Worm (Caenorhabditis elegans) whole organism, young adult: ENCODE measurements around the gene ecps-1.

ENCODE experiments used
- B0261.1 ChIP-seq: sonication (generic microtip); optimal IDR thresholded peaks from 2 replicates; lab custom pipeline; 2016; ENCODE audit warnings: mild to moderate bottlenecking, missing genetic modification characterization, moderate library complexity, missing compliant biosample characterization
- C06A6.2 ChIP-seq: fragments of 200-800 bp; sonication (Bioruptor generic); conservative IDR thresholded peaks from 2 replicates; pipeline ENCODE4 v1.3.6; 2022; ENCODE audit warnings: missing genetic modification characterization, missing compliant biosample characterization
- F22D6.2 ChIP-seq: sonication (generic microtip); optimal IDR thresholded peaks from 2 replicates; lab custom pipeline; 2016; ENCODE audit warnings: mild to moderate bottlenecking, missing genetic modification characterization, missing compliant biosample characterization
- F23B12.7 ChIP-seq: sonication (generic microtip); optimal IDR thresholded peaks from 2 replicates; lab custom pipeline; 2017; ENCODE audit warnings: missing genetic modification characterization, mild to moderate bottlenecking, missing compliant biosample characterization, antibody characterized with exemption, moderate library complexity; ENCODE audit not compliant: insufficient read depth
- F33H1.4 ChIP-seq: fragments of 200-800 bp; sonication (Bioruptor generic); IDR thresholded peaks from 2 replicates; pipeline ENCODE4 v1.3.6; 2022; ENCODE audit warnings: missing genetic modification reagents, missing genetic modification characterization, missing compliant biosample characterization
- T07F8.4 ChIP-seq: sonication (generic microtip); optimal IDR thresholded peaks from 2 replicates; lab custom pipeline; 2016; ENCODE audit warnings: mild to moderate bottlenecking, missing genetic modification characterization, moderate library complexity, missing compliant biosample characterization
- Y53G8AR.9 ChIP-seq: fragments of 200-800 bp; sonication (Bioruptor generic); conservative IDR thresholded peaks from 2 replicates; pipeline ENCODE4 v1.3.6; 2022; ENCODE audit warnings: missing genetic modification reagents, missing genetic modification characterization, missing compliant biosample characterization
- Y67H2A.10 ChIP-seq: fragments of 200-800 bp; sonication (Bioruptor generic); conservative IDR thresholded peaks from 2 replicates; pipeline ENCODE4 v1.3.6; 2022; ENCODE audit warnings: missing genetic modification reagents, missing genetic modification characterization, missing compliant biosample characterization
- Y79H2A.3 ChIP-seq: fragments of 200-800 bp; sonication (Bioruptor generic); conservative IDR thresholded peaks from 2 replicates; pipeline ENCODE4 v1.3.6; 2022; ENCODE audit warnings: missing genetic modification reagents, missing genetic modification characterization, missing compliant biosample characterization
- Y95B8A.8 ChIP-seq: fragments of 200-800 bp; sonication (Bioruptor generic); IDR thresholded peaks from 2 replicates; pipeline ENCODE4 v1.3.6; 2022; ENCODE audit warnings: missing genetic modification reagents, missing genetic modification characterization, missing compliant biosample characterization
- akir-1 ChIP-seq: fragments of 200-800 bp; sonication (Bioruptor generic); optimal IDR thresholded peaks from 2 replicates; lab custom pipeline; 2018; ENCODE audit warnings: mild to moderate bottlenecking, missing genetic modification characterization, moderate library complexity, missing compliant biosample characterization
- aptf-2 ChIP-seq: fragments of 200-800 bp; sonication (Bioruptor generic); conservative IDR thresholded peaks from 2 replicates; pipeline ENCODE4 v1.3.6; 2022; ENCODE audit warnings: missing genetic modification reagents, missing genetic modification characterization, missing compliant biosample characterization
- atf-7 ChIP-seq: sonication (generic microtip); optimal IDR thresholded peaks from 2 replicates; lab custom pipeline; 2017; ENCODE audit warnings: mild to moderate bottlenecking, missing genetic modification characterization, missing compliant biosample characterization
- ccch-3 ChIP-seq: fragments of 200-800 bp; sonication (Bioruptor generic); optimal IDR thresholded peaks from 2 replicates; lab custom pipeline; 2018; ENCODE audit warnings: mild to moderate bottlenecking, missing genetic modification characterization, missing compliant biosample characterization
- cebp-1 ChIP-seq, 2 experiments: fragments of 200-800 bp in 1 of 2; sonication (Bioruptor generic) in 1 of 2; sonication (generic microtip) in 1 of 2; IDR thresholded peaks in 1 of 2; optimal IDR thresholded peaks in 1 of 2; 2 replicates each; pipeline versions ENCODE4 v1.3.6 to Lab custom; 2017 to 2022; ENCODE audit warnings: missing compliant biosample characterization in 2 of 2, missing genetic modification characterization in 2 of 2, mild to moderate bottlenecking in 1 of 2, missing genetic modification reagents in 1 of 2, moderate library complexity in 1 of 2
- ceh-27 ChIP-seq: fragments of 200-800 bp; sonication (Bioruptor generic); optimal IDR thresholded peaks from 2 replicates; lab custom pipeline; 2018; ENCODE audit warnings: mild to moderate bottlenecking, missing genetic modification characterization, moderate library complexity, missing compliant biosample characterization
- ceh-58 ChIP-seq: fragments of 200-800 bp; sonication (Bioruptor generic); IDR thresholded peaks from 2 replicates; pipeline ENCODE4 v1.3.6; 2022; ENCODE audit warnings: missing genetic modification characterization, missing compliant biosample characterization
- dpff-1 ChIP-seq: sonication (generic microtip); optimal IDR thresholded peaks from 2 replicates; lab custom pipeline; 2017; ENCODE audit warnings: mild to moderate bottlenecking, missing genetic modification characterization, missing compliant biosample characterization
- efl-1 ChIP-seq: fragments of 150-350 bp; optimal IDR thresholded peaks from 2 replicates; lab custom pipeline; 2014; ENCODE audit warnings: missing biosample characterization, missing genetic modification reagents, missing genetic modification characterization
- ekl-4 ChIP-seq: fragments of 200-800 bp; sonication (Bioruptor generic); IDR thresholded peaks from 2 replicates; pipeline ENCODE4 v1.3.6; 2022; ENCODE audit warnings: missing genetic modification reagents, missing genetic modification characterization, missing compliant biosample characterization
- hmg-1.2 ChIP-seq: fragments of 200-800 bp; sonication (Bioruptor generic); IDR thresholded peaks from 2 replicates; pipeline ENCODE4 v1.3.6; 2022; ENCODE audit warnings: missing genetic modification reagents, missing genetic modification characterization, missing compliant biosample characterization
- hmg-20 ChIP-seq: fragments of 200-800 bp; sonication (Bioruptor generic); IDR thresholded peaks from 2 replicates; pipeline ENCODE4 v1.3.6; 2022; ENCODE audit warnings: missing genetic modification reagents, missing genetic modification characterization, missing compliant biosample characterization
- let-607 ChIP-seq, 2 experiments: fragments of 200-800 bp in 1 of 2; sonication (Bioruptor generic) in 1 of 2; sonication (generic microtip) in 1 of 2; optimal IDR thresholded peaks; 2 replicates each; lab custom pipeline; 2016 to 2018; ENCODE audit warnings: mild to moderate bottlenecking in 2 of 2, missing compliant biosample characterization in 2 of 2, missing genetic modification characterization in 2 of 2, moderate library complexity in 2 of 2, missing genotype in 1 of 2
- lin-40 ChIP-seq: sonication (generic microtip); optimal IDR thresholded peaks from 2 replicates; lab custom pipeline; 2016; ENCODE audit warnings: missing genetic modification characterization, mild to moderate bottlenecking, missing compliant biosample characterization, missing genotype, missing genetic modification reagents
- lin-54 ChIP-seq: fragments of 200-800 bp; sonication (Bioruptor generic); optimal IDR thresholded peaks from 2 replicates; lab custom pipeline; 2018; ENCODE audit warnings: mild to moderate bottlenecking, missing genetic modification characterization, missing compliant biosample characterization
- lir-1 ChIP-seq: fragments of 200-800 bp; sonication (Bioruptor generic); conservative IDR thresholded peaks from 2 replicates; pipeline ENCODE4 v1.3.6; 2022; ENCODE audit warnings: missing genetic modification reagents, missing genetic modification characterization, missing compliant biosample characterization
- lsl-1 ChIP-seq: fragments of 200-800 bp; sonication (Bioruptor generic); optimal IDR thresholded peaks from 2 replicates; lab custom pipeline; 2018; ENCODE audit warnings: mild to moderate bottlenecking, missing genetic modification characterization, moderate library complexity, missing compliant biosample characterization
- lsy-27 ChIP-seq: sonication (generic microtip); optimal IDR thresholded peaks from 2 replicates; lab custom pipeline; 2017; ENCODE audit warnings: missing genetic modification characterization, mild to moderate bottlenecking, missing compliant biosample characterization, antibody characterized with exemption, missing genotype, borderline replicate concordance; ENCODE audit not compliant: insufficient read depth
- mcd-1 ChIP-seq: fragments of 200-800 bp; sonication (Bioruptor generic); IDR thresholded peaks from 2 replicates; pipeline ENCODE4 v1.3.6; 2022; ENCODE audit warnings: missing genetic modification reagents, missing genetic modification characterization, missing compliant biosample characterization
- mel-28 ChIP-seq: sonication (generic microtip); optimal IDR thresholded peaks from 2 replicates; lab custom pipeline; 2016; ENCODE audit warnings: borderline replicate concordance, mild to moderate bottlenecking, missing genetic modification characterization, missing compliant biosample characterization
- mxl-1 ChIP-seq: sonication (generic microtip); optimal IDR thresholded peaks from 2 replicates; lab custom pipeline; 2016; ENCODE audit warnings: missing genetic modification characterization, missing compliant biosample characterization
- nhr-27 ChIP-seq: fragments of 200-800 bp; sonication (Bioruptor generic); optimal IDR thresholded peaks from 2 replicates; lab custom pipeline; 2018; ENCODE audit warnings: mild to moderate bottlenecking, missing genetic modification characterization, moderate library complexity, missing compliant biosample characterization
- pbrm-1 ChIP-seq: fragments of 200-800 bp; sonication (Bioruptor generic); IDR thresholded peaks from 2 replicates; pipeline ENCODE4 v1.3.6; 2022; ENCODE audit warnings: missing genetic modification reagents, missing genetic modification characterization, missing compliant biosample characterization
- rpc-1 ChIP-seq, 2 experiments: fragments of 150-350 bp in 1 of 2; sonication (generic microtip) in 1 of 2; optimal IDR thresholded peaks; 2 replicates each; lab custom pipeline; 2014 to 2018; ENCODE audit warnings: missing biosample characterization in 1 of 2, missing genetic modification characterization in 1 of 2, missing genetic modification reagents in 1 of 2, missing genotype in 1 of 2
- sea-2 ChIP-seq: fragments of 200-800 bp; sonication (Bioruptor generic); IDR thresholded peaks from 2 replicates; pipeline ENCODE4 v1.3.6; 2022; ENCODE audit warnings: missing genetic modification characterization, missing compliant biosample characterization
- snpc-1.1 ChIP-seq: sonication (generic microtip); optimal IDR thresholded peaks from 2 replicates; lab custom pipeline; 2017; ENCODE audit warnings: missing genetic modification characterization, mild to moderate bottlenecking, missing compliant biosample characterization, antibody characterized with exemption, moderate library complexity, missing genotype, missing genetic modification reagents; ENCODE audit not compliant: insufficient read depth
- snpc-3.4 ChIP-seq: sonication (generic microtip); optimal IDR thresholded peaks from 2 replicates; lab custom pipeline; 2017; ENCODE audit warnings: missing genetic modification characterization, mild to moderate bottlenecking, missing compliant biosample characterization, antibody characterized with exemption, moderate library complexity, missing genotype, missing genetic modification reagents
- snpc-4 ChIP-seq, 5 experiments: fragments of 150-350 bp in 1 of 5; sonication (generic microtip) in 4 of 5; optimal IDR thresholded peaks; 2 replicates each; lab custom pipeline; 2014 to 2018; ENCODE audit warnings: missing genetic modification characterization in 5 of 5, missing biosample characterization in 3 of 5, antibody characterized with exemption in 2 of 5, mild to moderate bottlenecking in 2 of 5, missing compliant biosample characterization in 2 of 5, missing genotype in 2 of 5, moderate library complexity in 2 of 5, missing genetic modification reagents in 1 of 5
- sptf-2 ChIP-seq: fragments of 200-800 bp; sonication (Bioruptor generic); optimal IDR thresholded peaks from 2 replicates; lab custom pipeline; 2018; ENCODE audit warnings: mild to moderate bottlenecking, missing genetic modification characterization, missing compliant biosample characterization
- tbp1 ChIP-seq: fragments of 200-800 bp; sonication (Bioruptor generic); optimal IDR thresholded peaks from 2 replicates; lab custom pipeline; 2018; ENCODE audit warnings: mild to moderate bottlenecking, missing genetic modification characterization, missing compliant biosample characterization
- unc-130 ChIP-seq: sonication (generic microtip); optimal IDR thresholded peaks from 2 replicates; lab custom pipeline; 2016; ENCODE audit warnings: missing genetic modification reagents, missing genetic modification characterization, missing compliant biosample characterization
- ztf-22 ChIP-seq: fragments of 200-800 bp; sonication (Bioruptor generic); optimal IDR thresholded peaks from 2 replicates; lab custom pipeline; 2018; ENCODE audit warnings: mild to moderate bottlenecking, missing genetic modification characterization, moderate library complexity, missing compliant biosample characterization
- ztf-3 ChIP-seq: fragments of 200-800 bp; sonication (Bioruptor generic); optimal IDR thresholded peaks from 2 replicates; lab custom pipeline; 2018; ENCODE audit warnings: mild to moderate bottlenecking, missing genetic modification characterization, missing compliant biosample characterization

Gene ecps-1

ce11 chrIII:10460427-10461163, at the start of gene ecps-1 (continued):
- TF ChIP-seq lin-40 (tag; lab: Kevin White, UChicago) (peak; percentile 65), lsl-1 (GFP tag; lab: Kevin White, UChicago) (peak; percentile 79), snpc-4 (GFP tag; optimal IDR thresholded peaks at IDR 0.05; lab: Kevin White, UChicago) (peak; percentile 76), snpc-4 (tag; optimal IDR thresholded peaks at IDR 0.05; lab: Kevin White, UChicago) (peak; percentile 44 to 76 (median 54)), ceh-27 (GFP tag; lab: Kevin White, UChicago) (peak; percentile 91), snpc-3.4 (tag; lab: Kevin White, UChicago) (peak; percentile 91), dpff-1 (tag; lab: Kevin White, UChicago) (no peak), B0261.1 (tag; lab: Kevin White, UChicago) (no peak), mcd-1 (peak; percentile 98), ceh-58 (GFP tag; lab: Robert Waterston, UW) (no peak), akir-1 (GFP tag; lab: Kevin White, UChicago) (no peak), ztf-3 (no peak), hmg-1.2 (peak; percentile 82), aptf-2 (peak; percentile 74; the same call in 1 of the 2 replicates), lin-54 (GFP tag; lab: Kevin White, UChicago) (peak; percentile 88), nhr-27 (no peak), let-607 (tag; optimal IDR thresholded peaks at IDR 0.05; lab: Kevin White, UChicago) (peak; percentile 14 to 19), F23B12.7 (tag; lab: Kevin White, UChicago) (peak; percentile 87), tbp1 (peak; percentile 73), mel-28 (tag; lab: Kevin White, UChicago) (no peak), lir-1 (peak; percentile 88), lsy-27 (peak; percentile 25), F22D6.2 (tag; lab: Kevin White, UChicago) (no peak), unc-130 (peak; percentile 93), hmg-20 (GFP tag; lab: Robert Waterston, UW) (no peak), ccch-3 (peak; percentile 91), C06A6.2 (GFP tag; lab: Robert Waterston, UW) (peak; percentile 74), Y53G8AR.9 (GFP tag; lab: Robert Waterston, UW) (0 out of 2 replicates have a peak, but pooled peaks have one; percentile 30), T07F8.4 (tag; lab: Kevin White, UChicago) (peak; percentile 60), ekl-4 (GFP tag; lab: Robert Waterston, UW) (peak; percentile 84; the same call in 1 of the 2 replicates), sptf-2 (GFP tag; lab: Kevin White, UChicago) (no peak), Y95B8A.8 (GFP tag; lab: Robert Waterston, UW) (peak; percentile 82), F33H1.4 (GFP tag; lab: Robert Waterston, UW) (peak; percentile 74), efl-1 (peak; percentile 64), sea-2 (no peak), ztf-22 (GFP tag; lab: Kevin White, UChicago) (peak; percentile 12), atf-7 (no peak), Y67H2A.10 (GFP tag; lab: Robert Waterston, UW) (peak; percentile 62; the same call in 1 of the 2 replicates), snpc-1.1 (tag; lab: Kevin White, UChicago) (peak; percentile 73), pbrm-1 (peak; percentile 94), cebp-1 (GFP tag; IDR thresholded peaks at IDR 0.05; lab: Robert Waterston, UW) (peak; percentile 64), cebp-1 (tag; optimal IDR thresholded peaks at IDR 0.05; lab: Kevin White, UChicago) (peak; percentile 69), mxl-1 (tag; lab: Kevin White, UChicago) (no peak), rpc-1 (optimal IDR thresholded peaks at IDR 0.05; lab: Kevin White, UChicago) (no peak), rpc-1 (tag; optimal IDR thresholded peaks at IDR 0.05; lab: Kevin White, UChicago) (no peak), Y79H2A.3 (GFP tag; lab: Robert Waterston, UW) (peak; percentile 79)
